Worm (Caenorhabditis elegans): ENCODE measurements around the gene ZK673.11.
"Not testable (repeated sequence)": the region's sequence is repeated elsewhere in the genome, so short reads cannot be mapped to it uniquely, and the experiment has no call there.

The ZK673.11 gene

DNA sequence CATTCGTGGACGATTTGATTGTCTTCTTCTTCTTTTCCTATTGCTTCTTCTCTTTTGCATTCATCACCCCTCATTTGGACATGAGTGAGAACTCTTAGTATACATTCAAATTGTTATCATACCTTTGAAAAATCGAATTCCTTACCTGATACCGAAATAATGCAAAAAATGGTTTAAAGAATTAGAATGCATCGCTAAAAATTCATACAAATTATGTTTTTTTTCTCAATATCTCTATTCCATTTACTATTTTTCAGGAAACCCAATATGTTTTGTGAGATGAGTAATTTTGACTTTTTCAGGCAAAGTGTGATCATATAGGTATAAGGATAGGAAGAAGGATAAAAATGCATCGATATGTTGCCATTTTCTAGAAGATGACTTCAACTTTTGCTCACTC is at the start of gene ZK673.11:
ZK673.11 (plus strand) TSS at position 301 of the 400 bp plus-strand sequence.
- no peak for TF ChIP-seq unc-62 (GFP tag; optimal IDR thresholded peaks at IDR 0.05)

DNA sequence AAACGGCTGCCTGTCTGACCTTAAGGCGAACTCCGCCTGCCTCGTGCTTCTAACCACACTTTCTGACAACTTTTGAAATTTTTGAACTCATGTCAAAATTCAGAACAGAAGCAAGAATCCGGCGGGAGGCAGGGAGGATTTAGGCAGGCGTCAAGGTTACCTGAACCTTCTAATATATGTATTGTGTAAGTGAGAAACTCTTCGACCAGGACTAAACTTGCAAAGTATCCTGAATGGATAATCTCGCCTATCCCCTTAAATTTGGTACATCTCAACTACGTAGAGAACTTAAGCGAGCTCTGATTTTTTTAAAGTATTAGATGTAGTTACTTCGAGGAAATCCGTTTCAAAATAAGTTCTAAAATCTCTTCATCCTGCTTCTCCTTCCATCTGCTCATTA is 46.1 kb upstream of the ZK673.11 start, which contains the start of gene E04D5.5:
E04D5.5 (plus strand) TSS at position 301 of the 400 bp plus-strand sequence.
- no peak for TF ChIP-seq unc-62 (GFP tag; optimal IDR thresholded peaks at IDR 0.05)

DNA sequence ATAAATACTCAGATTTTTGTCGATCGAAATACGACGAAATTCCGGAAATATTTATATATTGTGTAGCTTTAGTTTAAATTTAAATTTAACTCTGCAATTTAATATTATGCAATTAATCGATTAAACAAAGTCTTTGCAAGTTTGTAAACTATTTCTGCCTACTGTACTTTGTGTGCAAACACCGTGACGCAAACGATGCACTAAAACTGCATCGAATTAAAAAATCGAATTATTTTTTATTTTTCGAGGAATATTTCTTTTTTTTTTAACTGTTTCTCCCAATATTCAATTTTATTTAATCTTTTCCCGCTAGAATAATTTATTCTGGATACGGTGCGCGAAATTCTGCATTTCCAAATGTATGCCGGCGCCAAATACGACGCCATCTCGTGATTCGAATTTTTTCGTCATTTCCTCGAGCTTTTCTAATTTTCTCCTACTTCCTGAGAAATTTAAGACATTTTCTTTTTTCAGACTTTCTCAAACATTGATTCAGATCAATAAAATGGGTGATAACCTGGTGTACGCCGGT is 40.7 kb upstream of the ZK673.11 start, which contains the start of gene eif-2A:
eif-2A (plus strand) TSS at position 469 of the 532 bp plus-strand sequence.
- no peak for TF ChIP-seq unc-62 (GFP tag; optimal IDR thresholded peaks at IDR 0.05)

DNA sequence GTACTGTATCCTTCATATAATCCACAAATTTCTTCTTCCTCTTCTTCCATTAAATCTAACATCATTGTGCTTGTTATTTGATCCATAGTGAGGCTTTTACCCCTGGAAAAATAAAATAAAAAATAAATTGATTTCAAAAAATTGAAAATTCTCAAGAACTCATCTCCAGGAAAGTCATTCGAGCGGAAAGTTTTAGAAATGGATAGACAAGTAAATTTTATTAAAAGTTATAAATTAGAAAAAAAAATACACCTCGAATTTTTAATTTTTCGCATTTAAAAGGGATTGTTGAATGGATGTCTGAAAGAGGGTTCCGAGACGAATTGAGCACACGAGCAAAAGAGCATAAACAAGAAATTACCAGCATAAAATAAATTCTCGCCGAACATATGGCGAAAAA is 35.1 kb upstream of the ZK673.11 start, which contains the start of gene frpr-21:
frpr-21 (minus strand) TSS at position 101 of the 400 bp plus-strand sequence.
- no peak for TF ChIP-seq unc-62 (GFP tag; optimal IDR thresholded peaks at IDR 0.05)

DNA sequence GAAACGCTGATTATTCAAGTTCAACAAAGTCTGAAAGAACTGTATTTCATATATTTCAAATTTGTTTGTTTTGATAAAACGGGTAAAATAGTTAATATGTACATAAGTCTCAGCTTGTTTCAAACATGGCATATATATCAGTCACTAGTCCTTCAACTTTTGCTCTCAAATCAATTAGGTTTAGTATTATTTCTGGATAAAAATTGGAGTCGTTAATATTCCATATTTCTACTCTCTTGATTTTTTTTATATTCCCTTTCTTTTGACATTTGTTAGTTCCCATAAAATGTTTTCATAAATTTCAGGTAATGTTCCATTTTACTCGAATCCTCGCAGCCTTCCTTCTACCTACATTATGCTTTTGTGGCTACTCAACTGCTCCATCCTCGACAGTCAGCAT is 21.2 kb upstream of the ZK673.11 start, which contains the start of gene cut-4:
cut-4 (plus strand) TSS at position 301 of the 400 bp plus-strand sequence.
- TF ChIP-seq unc-62 (GFP tag; optimal IDR thresholded peaks at IDR 0.05): no peak

DNA sequence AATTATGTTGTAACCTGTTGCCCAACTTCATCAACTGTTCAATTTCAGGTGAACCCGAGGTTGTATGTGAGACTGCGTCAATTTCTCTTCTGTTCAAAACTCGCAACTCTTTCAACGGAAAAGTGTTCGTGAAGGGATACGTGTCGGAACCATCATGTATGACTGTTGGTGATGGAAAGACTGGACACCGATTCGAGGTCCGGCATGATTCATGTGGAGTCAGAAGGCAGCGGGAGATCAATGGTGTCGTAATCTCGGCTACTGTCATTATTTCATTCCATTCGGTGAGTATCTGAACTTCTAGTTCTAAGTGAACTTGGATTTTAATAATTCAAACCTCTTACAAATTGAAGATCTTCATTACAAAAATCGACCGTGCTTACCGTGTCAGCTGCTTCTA is 19.2 kb upstream of the ZK673.11 start:
- no peak for TF ChIP-seq unc-62 (GFP tag; optimal IDR thresholded peaks at IDR 0.05)

DNA sequence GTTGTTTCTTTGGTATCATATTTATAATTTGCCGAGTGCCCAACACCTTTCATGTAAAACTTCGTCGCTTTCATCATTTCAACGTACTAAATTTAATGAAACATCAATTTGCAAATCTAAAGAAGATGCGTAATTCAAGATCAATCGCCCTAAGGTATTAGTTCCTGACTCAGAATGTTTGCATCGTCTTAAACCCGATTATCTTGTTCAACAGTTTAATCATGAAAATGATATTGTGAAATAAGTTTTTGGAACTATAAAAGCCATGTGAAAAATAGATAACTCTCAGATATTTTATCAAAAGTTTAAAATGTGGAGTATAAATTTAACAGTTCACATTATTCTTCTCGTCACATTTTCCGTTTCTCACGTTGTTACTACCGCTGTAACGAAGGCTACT is 17.1 kb upstream of the ZK673.11 start, which contains the start of gene E04D5.4:
E04D5.4 (plus strand) TSS at position 301 of the 400 bp plus-strand sequence.
- TF ChIP-seq unc-62 (GFP tag; optimal IDR thresholded peaks at IDR 0.05): no peak

- not testable (repeated sequence) for TF ChIP-seq unc-62 (GFP tag; optimal IDR thresholded peaks at IDR 0.05)
Observed at ce11 chrII:10442846-10443245, 14.2 kb upstream of the ZK673.11 start, which contains the start of gene ZK673.1. TSS of gene ZK673.1 (plus strand) at chrII:10443146.

ce11 chrII:10443898-10444297 is 13.2 kb upstream of the ZK673.11 start:
- no peak for TF ChIP-seq unc-62 (GFP tag; optimal IDR thresholded peaks at IDR 0.05)

DNA sequence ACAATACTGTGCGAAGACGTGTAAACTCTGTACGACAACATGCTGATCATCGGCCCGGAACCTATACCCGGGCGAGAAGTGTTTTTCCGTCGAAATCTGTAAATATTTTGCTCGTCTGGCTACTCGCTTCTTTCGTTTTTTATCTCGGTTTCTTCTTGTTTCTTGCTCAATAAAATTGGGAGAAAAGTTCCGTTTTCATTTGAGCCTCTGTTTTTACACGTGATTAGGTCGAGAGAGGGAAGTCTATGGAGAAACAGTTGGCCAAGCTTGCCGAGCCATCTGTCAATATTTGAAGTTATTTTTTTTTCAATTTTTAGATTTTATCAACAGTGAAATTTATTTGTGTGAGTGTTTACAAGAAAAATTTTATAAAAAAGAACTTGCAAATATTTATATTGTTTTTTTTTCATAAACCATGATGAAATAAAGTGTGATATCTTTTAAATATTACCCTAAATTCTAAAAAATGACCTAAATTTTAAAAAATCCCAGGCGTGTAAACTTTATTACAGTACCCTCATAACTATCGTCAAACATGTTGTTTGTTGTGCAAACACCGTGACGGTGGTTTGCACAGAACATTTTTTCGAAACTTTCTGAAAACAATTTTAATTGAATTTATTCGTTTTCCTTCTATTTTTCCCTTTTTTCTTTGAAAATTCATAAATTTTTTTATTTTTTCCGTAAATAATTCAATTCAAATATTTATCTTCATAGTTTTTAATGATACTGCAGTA is 11.9 kb upstream of the ZK673.11 start:
- TF ChIP-seq unc-62 (GFP tag; optimal IDR thresholded peaks at IDR 0.05): no peak

ce11 chrII:10445738-10446137 is 11.3 kb upstream of the ZK673.11 start:
- no peak for TF ChIP-seq unc-62 (GFP tag; optimal IDR thresholded peaks at IDR 0.05)

ce11 chrII:10446300-10446699 is 10.8 kb upstream of the ZK673.11 start:
- TF ChIP-seq unc-62 (GFP tag; optimal IDR thresholded peaks at IDR 0.05): no peak

DNA sequence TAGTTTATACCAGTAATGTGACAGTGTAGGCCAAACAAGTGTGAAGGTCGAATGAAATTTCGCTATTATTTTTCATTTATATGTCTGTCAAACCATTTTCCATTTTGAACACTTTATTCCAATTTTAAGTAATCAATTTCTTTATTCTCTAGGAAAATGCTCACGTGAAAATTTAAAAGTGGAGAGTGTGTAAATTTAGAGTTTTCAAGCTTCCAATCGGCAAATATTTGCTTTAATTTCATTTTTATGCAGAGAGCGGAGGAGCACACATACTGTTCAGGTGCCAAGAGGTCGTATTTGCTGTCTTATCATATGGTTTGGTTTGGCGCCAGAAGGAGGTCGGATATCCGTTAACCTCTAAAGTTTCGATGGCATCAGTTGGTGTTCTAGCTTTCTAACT is 10.3 kb upstream of the ZK673.11 start:
- no peak for TF ChIP-seq unc-62 (GFP tag; optimal IDR thresholded peaks at IDR 0.05)

- no peak for TF ChIP-seq unc-62 (GFP tag; optimal IDR thresholded peaks at IDR 0.05)
Observed at ce11 chrII:10447348-10448316, 9.4 kb upstream of the ZK673.11 start, which contains the start of gene ZK673.2. TSS of gene ZK673.2 (plus strand) at chrII:10448266.

- no peak for TF ChIP-seq unc-62 (GFP tag; optimal IDR thresholded peaks at IDR 0.05)
Observed at ce11 chrII:10449707-10450106, 7.4 kb upstream of the ZK673.11 start, which contains the start of gene lin-56. TSS of gene lin-56 (plus strand) at chrII:10450007.

ce11 chrII:10450335-10450734 is 6.7 kb upstream of the ZK673.11 start:
- no peak for TF ChIP-seq unc-62 (GFP tag; optimal IDR thresholded peaks at IDR 0.05)
